Worm (Caenorhabditis elegans): Measurements from ENCODE around the gene C06G4.4.

Gene C06G4.4

DNA sequence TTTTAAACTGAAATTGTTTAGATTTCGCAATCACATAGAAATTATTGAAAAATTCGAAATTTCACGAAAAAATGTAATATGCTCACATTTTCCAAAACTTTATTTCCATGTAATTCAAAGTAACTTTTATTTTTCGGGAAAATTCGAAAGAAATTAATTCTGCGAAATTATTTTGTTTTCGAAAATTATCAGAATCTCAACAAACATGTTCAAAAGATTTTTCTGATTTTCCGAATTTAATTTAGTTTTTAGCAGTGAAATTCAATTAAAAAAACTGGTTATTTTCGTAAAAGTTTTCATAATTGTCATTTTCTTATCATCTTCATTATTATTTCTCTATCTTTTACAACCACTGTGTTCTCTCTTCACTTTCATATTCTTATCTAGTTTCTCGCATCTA lies 44.4 kb downstream of the C06G4.4 start, which contains the start of gene ran-2:
Gene ran-2, plus strand, starts transcription at position 301 of the 400 bp plus-strand sequence.
- TF ChIP-seq lin-35 (GFP tag; optimal IDR thresholded peaks at IDR 0.05): peak in 1 of 2 experiments; percentile 11
- TF ChIP-seq aha-1 (tag; optimal IDR thresholded peaks at IDR 0.05): no peak

DNA sequence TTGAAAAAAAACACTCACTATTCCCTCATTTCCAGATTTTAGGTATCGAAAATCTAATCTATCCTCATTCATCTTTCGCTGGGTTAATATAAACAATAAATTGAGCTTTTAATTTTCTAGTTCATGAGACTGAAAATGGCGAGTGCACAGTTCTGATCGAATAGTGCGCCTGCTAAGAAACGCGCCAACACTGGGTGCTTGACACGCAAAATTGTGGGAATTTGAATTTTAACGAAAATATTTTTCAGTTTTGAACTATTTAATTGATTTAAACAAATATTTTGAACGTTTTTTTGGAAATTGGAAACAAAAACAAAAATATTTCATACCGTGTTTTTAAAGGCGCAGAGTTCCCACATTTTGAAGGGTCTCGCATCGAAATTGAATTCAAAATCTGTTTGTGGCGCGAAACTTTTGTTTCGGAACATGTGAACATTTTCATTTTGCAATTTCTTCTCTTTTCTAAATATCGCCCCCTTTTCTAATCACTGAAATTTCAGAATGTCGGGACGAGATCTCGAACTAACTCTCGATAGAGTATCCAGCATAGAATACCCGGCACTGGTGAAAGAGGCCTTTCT lies 49.0 kb downstream of the C06G4.4 start, which contains the start of the genes C29E4.13 and npp-15:
Gene C29E4.13, minus strand, starts transcription at position 169 of the 581 bp plus-strand sequence.
Gene npp-15, plus strand, starts transcription at position 495 of the 581 bp plus-strand sequence.
- no peak for TF ChIP-seq efl-3 (GFP tag; optimal IDR thresholded peaks at IDR 0.05)
- no peak; the same call in 1 of the 2 replicates for TF ChIP-seq nhr-19 (GFP tag; conservative IDR thresholded peaks at IDR 0.05)
- no peak for TF ChIP-seq ztf-4 (tag; optimal IDR thresholded peaks at IDR 0.05)
- no peak for TF ChIP-seq tlp-1 (tag; optimal IDR thresholded peaks at IDR 0.05)
- TF ChIP-seq vab-15 (tag; optimal IDR thresholded peaks at IDR 0.05): no peak
- TF ChIP-seq lin-35 (GFP tag; optimal IDR thresholded peaks at IDR 0.05): peak; percentile 74 to 87
- TF ChIP-seq nhr-85 (tag): no peak
- no peak for TF ChIP-seq Y116A8C.19 (tag; optimal IDR thresholded peaks at IDR 0.05; ENCODE audit: borderline replicate concordance)
- TF ChIP-seq unc-62 (GFP tag; optimal IDR thresholded peaks at IDR 0.05): no peak
- peak in 1 of 2 experiments; percentile 17 for TF ChIP-seq mdl-1 (tag; optimal IDR thresholded peaks at IDR 0.05)
- TF ChIP-seq C04F5.9 (tag; optimal IDR thresholded peaks at IDR 0.05): no peak
- no peak for TF ChIP-seq snpc-4 (tag; optimal IDR thresholded peaks at IDR 0.05)
- TF ChIP-seq ets-5 (GFP tag; IDR thresholded peaks at IDR 0.05): no peak
- no peak for TF ChIP-seq pag-3 (tag; optimal IDR thresholded peaks at IDR 0.05; ENCODE audit: borderline replicate concordance, insufficient read depth)
- TF ChIP-seq C34B4.2 (tag; optimal IDR thresholded peaks at IDR 0.05): no peak
- no peak for TF ChIP-seq pqm-1 (tag; optimal IDR thresholded peaks at IDR 0.05)
- TF ChIP-seq fkh-4 (tag; optimal IDR thresholded peaks at IDR 0.05; ENCODE audit: borderline replicate concordance): no peak
- TF ChIP-seq lin-15B (tag; optimal IDR thresholded peaks at IDR 0.05): peak; percentile 18
- TF ChIP-seq F16B12.6 (tag; optimal IDR thresholded peaks at IDR 0.05): peak; percentile 44
- TF ChIP-seq nhr-90 (tag; optimal IDR thresholded peaks at IDR 0.05; ENCODE audit: poor library complexity): peak; percentile 27
- no peak for TF ChIP-seq nhr-28 (tag; optimal IDR thresholded peaks at IDR 0.05)
- no peak for TF ChIP-seq irx-1 (tag; optimal IDR thresholded peaks at IDR 0.05)
- TF ChIP-seq elt-2 (tag; optimal IDR thresholded peaks at IDR 0.05): no peak
- peak; percentile 70 for TF ChIP-seq mep-1 (tag; optimal IDR thresholded peaks at IDR 0.05)
- TF ChIP-seq pax-3 (tag; optimal IDR thresholded peaks at IDR 0.05): no peak
- no peak for TF ChIP-seq ces-1 (GFP tag; optimal IDR thresholded peaks at IDR 0.05)
- TF ChIP-seq efl-1 (optimal IDR thresholded peaks at IDR 0.05): peak; percentile 64 to 81
- peak; percentile 83 to 98 for TF ChIP-seq efl-1 (GFP tag; optimal IDR thresholded peaks at IDR 0.05 in 1 of 2)
- no peak for TF ChIP-seq lin-13 (GFP tag; optimal IDR thresholded peaks at IDR 0.05)
- TF ChIP-seq zip-4 (GFP tag; optimal IDR thresholded peaks at IDR 0.05): no peak
- TF ChIP-seq hpl-2 (GFP tag; optimal IDR thresholded peaks at IDR 0.05): no peak
- peak; percentile 29 for TF ChIP-seq lin-39 (tag; optimal IDR thresholded peaks at IDR 0.05)
- TF ChIP-seq ceh-8 (GFP tag; optimal IDR thresholded peaks at IDR 0.05): no peak
- TF ChIP-seq swsn-7 (tag; optimal IDR thresholded peaks at IDR 0.05): peak; percentile 34
- no peak for TF ChIP-seq mab-9 (GFP tag; IDR thresholded peaks at IDR 0.05)
- TF ChIP-seq fos-1 (tag; optimal IDR thresholded peaks at IDR 0.05): no peak
- no peak for TF ChIP-seq nhr-77 (tag; optimal IDR thresholded peaks at IDR 0.05)
- no peak for TF ChIP-seq nhr-12 (tag; optimal IDR thresholded peaks at IDR 0.05)
- TF ChIP-seq ceh-90 (tag; optimal IDR thresholded peaks at IDR 0.05): no peak
- TF ChIP-seq sptf-1 (tag; optimal IDR thresholded peaks at IDR 0.05): no peak
- peak in 1 of 3 experiments; percentile 35 for TF ChIP-seq ceh-82 (tag; optimal IDR thresholded peaks at IDR 0.05)
- peak; percentile 51 for TF ChIP-seq nhr-20 (tag; optimal IDR thresholded peaks at IDR 0.05)
- no peak for TF ChIP-seq grh-1 (GFP tag; IDR thresholded peaks at IDR 0.05)
- TF ChIP-seq nhr-11 (tag; optimal IDR thresholded peaks at IDR 0.05): no peak
- no peak for TF ChIP-seq tbx-2 (tag; optimal IDR thresholded peaks at IDR 0.05)
- peak; percentile 15 for TF ChIP-seq unc-86 (tag; optimal IDR thresholded peaks at IDR 0.05)
- TF ChIP-seq lir-3 (tag; optimal IDR thresholded peaks at IDR 0.05; ENCODE audit: poor library complexity): no peak
- peak; percentile 63 for TF ChIP-seq snu-23 (GFP tag; optimal IDR thresholded peaks at IDR 0.05)
- TF ChIP-seq alr-1 (tag; optimal IDR thresholded peaks at IDR 0.05; ENCODE audit: borderline replicate concordance): no peak
- TF ChIP-seq unc-30 (tag; optimal IDR thresholded peaks at IDR 0.05): no peak

Measured in whole organism, L1 larva.